Worm (Caenorhabditis elegans): ENCODE data around the gene E04F6.4.

- TF ChIP-seq tlp-1 (tag; optimal IDR thresholded peaks at IDR 0.05), result no peak
- no peak for TF ChIP-seq tbx-2 (tag; optimal IDR thresholded peaks at IDR 0.05)
- no peak for TF ChIP-seq lin-13 (GFP tag; optimal IDR thresholded peaks at IDR 0.05)
- TF ChIP-seq nhr-76 (tag; optimal IDR thresholded peaks at IDR 0.05), result no peak
- peak in 1 of 2 experiments; percentile 18 for TF ChIP-seq lin-35 (GFP tag; optimal IDR thresholded peaks at IDR 0.05)
- TF ChIP-seq snpc-4 (tag; optimal IDR thresholded peaks at IDR 0.05), result no peak
- no peak for TF ChIP-seq dpl-1 (GFP tag; optimal IDR thresholded peaks at IDR 0.05)
Observed at ce11 chrII:7196040-7196439, 6.8 kb downstream of the E04F6.4 start, which contains the start of gene maoc-1.
